Fruit fly (Drosophila melanogaster) whole organism, wandering third instar larva: ENCODE data around the gene CAH9.

Experiments
- Abd-B ChIP-seq: fragments of >200 bp; optimal IDR thresholded peaks from 2 replicates; lab custom pipeline; 2017; ENCODE audit warnings: missing biosample characterization, missing genetic modification characterization
- CG32264 ChIP-seq: fragments of 200-800 bp; sonication (Bioruptor generic); optimal IDR thresholded peaks from 2 replicates; lab custom pipeline; 2016; ENCODE audit warnings: missing biosample characterization, missing genetic modification characterization
- CrebA ChIP-seq: fragments of 200-800 bp; sonication (Bioruptor generic); optimal IDR thresholded peaks from 2 replicates; lab custom pipeline; 2016; ENCODE audit warnings: missing biosample characterization, mild to moderate bottlenecking, missing genetic modification characterization, borderline replicate concordance
- Dif ChIP-seq: fragments of 200-275, 200-300 bp; sonication (Bioruptor generic); optimal IDR thresholded peaks from 2 replicates; lab custom pipeline; 2018; ENCODE audit warnings: missing biosample characterization, missing genetic modification characterization; ENCODE audit not compliant: partially characterized antibody
- GATAd ChIP-seq: sonication (Bioruptor generic); optimal IDR thresholded peaks from 2 replicates; lab custom pipeline; 2016; ENCODE audit warnings: missing biosample characterization, missing genetic modification characterization
- Hr78 ChIP-seq: fragments of >200 bp; optimal IDR thresholded peaks from 2 replicates; lab custom pipeline; 2017; ENCODE audit warnings: missing biosample characterization, missing genetic modification characterization
- Hr83 ChIP-seq: fragments of 200-300 bp; sonication (Bioruptor generic); optimal IDR thresholded peaks from 2 replicates; lab custom pipeline; 2016; ENCODE audit warnings: missing biosample characterization, mild to moderate bottlenecking, missing genetic modification characterization, moderate library complexity; ENCODE audit not compliant: poor library complexity, severe bottlenecking
- Jra ChIP-seq: sonication (Bioruptor generic); optimal IDR thresholded peaks from 2 replicates; lab custom pipeline; 2016; ENCODE audit warnings: missing biosample characterization, missing genetic modification characterization
- Mio ChIP-seq: sonication (Bioruptor generic); optimal IDR thresholded peaks from 2 replicates; lab custom pipeline; 2016; ENCODE audit warnings: missing biosample characterization, missing genetic modification characterization
- Myc ChIP-seq: fragments of >200 bp; optimal IDR thresholded peaks from 2 replicates; lab custom pipeline; 2017
- Rel ChIP-seq, 2 experiments: fragments of 200-800 bp; sonication (Bioruptor generic) in 1 of 2; optimal IDR thresholded peaks; 2 replicates in 1 of 2; 3 replicates in 1 of 2; lab custom pipeline; 2016 to 2019; ENCODE audit warnings: mild to moderate bottlenecking in 2 of 2, missing biosample characterization in 2 of 2, missing genetic modification characterization in 2 of 2, moderate library complexity in 1 of 2
- Sp1 ChIP-seq: fragments of 200-800 bp; sonication (Bioruptor generic); optimal IDR thresholded peaks from 3 replicates; lab custom pipeline; 2019; ENCODE audit warnings: missing biosample characterization, mild to moderate bottlenecking, missing genetic modification characterization, moderate library complexity
- Vsx2 ChIP-seq: fragments of 200-300, 225-300 bp; sonication (Bioruptor generic); optimal IDR thresholded peaks from 2 replicates; lab custom pipeline; 2018; ENCODE audit warnings: missing biosample characterization, missing genetic modification characterization; ENCODE audit not compliant: partially characterized antibody
- br ChIP-seq: fragments of 200-800 bp; sonication (Bioruptor generic); optimal IDR thresholded peaks from 2 replicates; lab custom pipeline; 2016; ENCODE audit warnings: missing biosample characterization, missing genetic modification characterization
- dl ChIP-seq, 2 experiments: fragments of 175-275, 200-275 bp in 1 of 2; fragments of 200-275 bp in 1 of 2; sonication (Bioruptor generic); optimal IDR thresholded peaks; lab custom pipeline; 2018; ENCODE audit warnings: mild to moderate bottlenecking in 2 of 2, missing biosample characterization in 2 of 2, missing genetic modification characterization in 2 of 2, moderate library complexity in 2 of 2; ENCODE audit not compliant: partially characterized antibody in 2 of 2, insufficient read depth in 1 of 2
- dmrt93B ChIP-seq: fragments of 200-800 bp; sonication (Bioruptor generic); optimal IDR thresholded peaks from 2 replicates; lab custom pipeline; 2018; ENCODE audit warnings: missing biosample characterization, mild to moderate bottlenecking, missing genetic modification characterization
- dsf ChIP-seq: sonication (Bioruptor generic); optimal IDR thresholded peaks from 2 replicates; lab custom pipeline; 2016; ENCODE audit warnings: missing biosample characterization, missing genetic modification characterization, borderline replicate concordance
- foxo ChIP-seq, 2 experiments: fragments of 200-800 bp; sonication (Bioruptor generic); optimal IDR thresholded peaks; 2 replicates in 1 of 2; 3 replicates in 1 of 2; lab custom pipeline; 2016 to 2017; ENCODE audit warnings: missing biosample characterization in 2 of 2, missing genetic modification characterization in 2 of 2
- fru ChIP-seq: fragments of 200-800 bp; sonication (Bioruptor generic); optimal IDR thresholded peaks from 3 replicates; lab custom pipeline; 2016; ENCODE audit warnings: missing biosample characterization, mild to moderate bottlenecking, missing genetic modification characterization
- h ChIP-seq: fragments of 200-800 bp; sonication (Bioruptor generic); optimal IDR thresholded peaks from 3 replicates; lab custom pipeline; 2016; ENCODE audit warnings: missing biosample characterization, mild to moderate bottlenecking, missing genetic modification characterization
- pan ChIP-seq: fragments of >200 bp; optimal IDR thresholded peaks from 2 replicates; lab custom pipeline; 2017
- psq ChIP-seq: fragments of 200-800 bp; sonication (Bioruptor generic); optimal IDR thresholded peaks from 3 replicates; lab custom pipeline; 2017; ENCODE audit warnings: missing biosample characterization, mild to moderate bottlenecking, missing genetic modification characterization, moderate library complexity
- rgr ChIP-seq: fragments of 200-800 bp; sonication (Bioruptor generic); optimal IDR thresholded peaks from 3 replicates; lab custom pipeline; 2016; ENCODE audit warnings: missing biosample characterization, mild to moderate bottlenecking, missing genetic modification characterization
- sage ChIP-seq: fragments of 200-800 bp; sonication (Bioruptor generic); optimal IDR thresholded peaks from 2 replicates; lab custom pipeline; 2016; ENCODE audit warnings: missing biosample characterization, mild to moderate bottlenecking, missing genetic modification characterization
- sv ChIP-seq: fragments of 200-800 bp; sonication (Bioruptor generic); optimal IDR thresholded peaks from 3 replicates; lab custom pipeline; 2016; ENCODE audit warnings: missing biosample characterization, missing genetic modification characterization
- usp ChIP-seq: fragments of >200 bp; optimal IDR thresholded peaks from 2 replicates; lab custom pipeline; 2017; ENCODE audit warnings: missing biosample characterization, missing genetic modification characterization

Gene CAH9

DNA sequence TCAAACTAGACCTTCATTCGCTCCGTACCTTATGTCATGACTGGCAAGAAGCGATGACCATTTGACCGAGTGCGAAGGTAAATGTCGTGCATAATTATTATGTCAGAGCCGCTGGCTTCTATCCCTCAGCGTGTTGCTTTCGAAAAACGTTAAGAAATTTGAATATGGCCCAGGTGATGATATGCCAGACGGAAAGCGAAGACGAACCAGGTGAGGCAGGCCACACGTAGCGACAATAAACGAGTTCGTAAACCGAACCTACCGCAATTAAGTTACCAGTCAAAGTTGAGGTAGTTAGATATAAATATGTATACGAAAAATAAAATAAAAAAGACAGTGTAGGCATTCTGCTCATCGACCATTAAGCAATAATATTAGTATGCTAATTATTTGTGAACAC is 29.4 kb downstream of the CAH9 start:
- no peak for TF ChIP-seq rgr (GFP tag; lab: Kevin White, UChicago)
- no peak for TF ChIP-seq CrebA (GFP tag; lab: Kevin White, UChicago)
- TF ChIP-seq dsf (GFP tag; lab: Kevin White, UChicago): no peak
- TF ChIP-seq Mio (GFP tag; lab: Kevin White, UChicago): no peak
- no peak for TF ChIP-seq sv (GFP tag; lab: Kevin White, UChicago)
- no peak for TF ChIP-seq fru
- no peak for TF ChIP-seq Sp1
- no peak for TF ChIP-seq Myc (lab: Kevin White, UChicago)
- TF ChIP-seq CG32264: no peak
- no peak for TF ChIP-seq Vsx2 (GFP tag; lab: Kevin White, UChicago)

- TF ChIP-seq Hr78 (GFP tag; lab: Kevin White, UChicago) (no peak), psq (GFP tag; lab: Kevin White, UChicago) (peak; percentile 71), Rel (GFP tag; optimal IDR thresholded peaks at IDR 0.05; lab: Kevin White, UChicago) (no peak), Rel (tag; optimal IDR thresholded peaks at IDR 0.05; lab: Kevin White, UChicago) (peak; percentile 23), Dif (GFP tag; lab: Kevin White, UChicago) (peak; percentile 48), Abd-B (GFP tag; lab: Kevin White, UChicago) (no peak), Vsx2 (GFP tag; lab: Kevin White, UChicago) (peak; percentile 8)
Observed at dm6 chr3R:27075694-27076093, 30.3 kb downstream of the CAH9 start, which contains the start of gene CG14257. TSS of gene CG14257 (plus strand) at chr3R:27075870.

DNA sequence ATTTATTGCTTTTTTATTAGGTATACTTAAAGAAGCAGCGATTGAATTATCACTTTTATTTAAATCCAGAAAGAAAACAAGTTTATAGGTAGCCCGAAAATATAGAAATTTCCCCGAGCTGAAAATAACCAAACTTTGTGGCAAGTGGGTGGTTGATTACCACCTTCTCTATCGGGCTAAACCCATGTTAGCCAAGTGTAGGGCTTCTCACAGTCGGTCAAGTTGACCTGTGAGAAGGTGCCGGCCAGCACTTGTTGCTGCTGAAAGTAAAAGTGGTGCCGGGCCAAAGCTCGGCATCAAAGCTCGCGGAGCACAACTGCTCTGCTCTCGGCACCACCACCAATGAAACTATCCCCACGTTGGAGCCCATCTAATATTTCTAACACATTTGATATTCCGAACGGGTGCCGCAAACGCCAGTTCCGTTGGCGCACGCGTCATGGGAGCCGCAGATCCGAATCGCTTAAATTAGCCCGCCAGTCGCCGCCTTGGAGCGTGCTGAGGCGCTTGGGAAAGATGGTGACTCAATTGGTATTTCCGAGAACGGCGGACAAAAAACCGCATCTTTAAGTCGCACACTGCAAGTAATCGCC is 35.0 kb downstream of the CAH9 start:
- no peak for TF ChIP-seq pan (lab: Kevin White, UChicago)
- TF ChIP-seq br (GFP tag; lab: Kevin White, UChicago): no peak
- TF ChIP-seq Jra: no peak
- TF ChIP-seq usp (GFP tag; lab: Kevin White, UChicago): no peak

- TF ChIP-seq foxo (GFP tag; optimal IDR thresholded peaks at IDR 0.05; lab: Kevin White, UChicago) (peak in 1 of 2 experiments; percentile 6), Hr83 (GFP tag; lab: Kevin White, UChicago) (peak; percentile 32), sage (GFP tag; lab: Kevin White, UChicago) (no peak), pan (lab: Kevin White, UChicago) (no peak), CrebA (GFP tag; lab: Kevin White, UChicago) (no peak), Vsx2 (GFP tag; lab: Kevin White, UChicago) (peak; percentile 33), h (GFP tag; lab: Kevin White, UChicago) (peak; percentile 49), rgr (GFP tag; lab: Kevin White, UChicago) (peak; percentile 0), dl (GFP tag; optimal IDR thresholded peaks at IDR 0.05; lab: Kevin White, UChicago; ENCODE audit: insufficient read depth in 1 of 2, partially characterized antibody in 2 of 2) (peak; percentile 61 to 89), Dif (GFP tag; lab: Kevin White, UChicago) (peak; percentile 87), fru (peak; percentile 7)
Observed at dm6 chr3R:27069810-27070625, 36.0 kb downstream of the CAH9 start, which contains the start of gene spz. TSS of gene spz (minus strand) at chr3R:27070070.

DNA sequence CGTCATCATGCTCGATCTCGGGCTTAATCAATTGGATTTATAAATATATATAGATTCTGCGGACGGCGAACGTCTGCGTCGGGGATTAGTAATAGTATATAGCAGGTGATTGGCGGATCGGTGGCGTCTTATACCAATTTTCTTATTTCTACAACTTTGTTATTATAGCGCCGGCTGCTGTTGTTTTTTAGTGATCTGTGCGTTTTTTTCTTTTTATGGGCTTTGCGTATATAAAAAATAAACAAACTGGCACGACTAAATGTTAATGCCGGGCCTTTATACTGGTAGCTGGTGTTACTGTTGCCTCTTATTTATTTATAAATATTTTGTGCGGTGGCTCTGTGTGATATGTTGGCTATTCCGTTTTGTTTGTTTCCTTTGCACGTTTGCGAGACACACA is 36.8 kb downstream of the CAH9 start:
- no peak for TF ChIP-seq GATAd (GFP tag; lab: Kevin White, UChicago)
- no peak for TF ChIP-seq dmrt93B (GFP tag; lab: Kevin White, UChicago)
- TF ChIP-seq h (GFP tag; lab: Kevin White, UChicago): no peak
- TF ChIP-seq Dif (GFP tag; lab: Kevin White, UChicago): no peak
